Fruit fly (Drosophila melanogaster): ENCODE data around the gene Sf3b5.

Gene Sf3b5

dm6 chr3R:9054442-9055118, 39.4 kb upstream of the Sf3b5 start (continued):
- peak; percentile 75 for TF ChIP-seq CG10543 (GFP tag; optimal IDR thresholded peaks at IDR 0.05)
- TF ChIP-seq CG2202 (tag; optimal IDR thresholded peaks at IDR 0.05), result peak; percentile 3
- TF ChIP-seq Antp (GFP tag; optimal IDR thresholded peaks at IDR 0.05), result no peak
- TF ChIP-seq Hr3 (GFP tag; optimal IDR thresholded peaks at IDR 0.05), result peak; percentile 39
- peak; percentile 56 for TF ChIP-seq Deaf1 (tag; optimal IDR thresholded peaks at IDR 0.05)
- no peak for TF ChIP-seq ase (GFP tag; IDR thresholded peaks at IDR 0.05)
- peak; percentile 56 for TF ChIP-seq Ssrp (tag; optimal IDR thresholded peaks at IDR 0.05)
- TF ChIP-seq sima (GFP tag; optimal IDR thresholded peaks at IDR 0.05), result no peak
- TF ChIP-seq cwo (GFP tag; optimal IDR thresholded peaks at IDR 0.05), result peak; percentile 58
- TF ChIP-seq dmrt99B (tag; optimal IDR thresholded peaks at IDR 0.05), result peak; percentile 73
- no peak for TF ChIP-seq pita (GFP tag; optimal IDR thresholded peaks at IDR 0.05)
- no peak for TF ChIP-seq tx (GFP tag; optimal IDR thresholded peaks at IDR 0.05)
- TF ChIP-seq CG18262 (tag; optimal IDR thresholded peaks at IDR 0.05), result peak; percentile 51
- TF ChIP-seq onecut (GFP tag; IDR thresholded peaks at IDR 0.05), result peak; percentile 65
- peak; percentile 66 for TF ChIP-seq CG10979 (tag; optimal IDR thresholded peaks at IDR 0.05)
- TF ChIP-seq Fer1 (GFP tag; optimal IDR thresholded peaks at IDR 0.05), result peak; percentile 70
- peak in 1 of 2 experiments; percentile 77 for TF ChIP-seq Pdp1 (GFP tag; optimal IDR thresholded peaks at IDR 0.05)
- peak; percentile 34 for TF ChIP-seq nmo (GFP tag; optimal IDR thresholded peaks at IDR 0.05)
- TF ChIP-seq ERR (GFP tag; optimal IDR thresholded peaks at IDR 0.05), result no peak
- peak; percentile 65 for TF ChIP-seq phol (tag; optimal IDR thresholded peaks at IDR 0.05)
- TF ChIP-seq CG7839 (tag; optimal IDR thresholded peaks at IDR 0.05), result peak; percentile 65
- peak; percentile 27 for TF ChIP-seq sug (tag; optimal IDR thresholded peaks at IDR 0.05)
- peak; percentile 39 for TF ChIP-seq NC2β (GFP tag; optimal IDR thresholded peaks at IDR 0.05)
- no peak for TF ChIP-seq hbn (GFP tag; IDR thresholded peaks at IDR 0.05; ENCODE audit: partially characterized antibody)
- peak; percentile 0 for TF ChIP-seq Med (GFP tag)
- peak; percentile 73 for TF ChIP-seq CG3281 (GFP tag; optimal IDR thresholded peaks at IDR 0.05)
- peak; percentile 35 for TF ChIP-seq Nf-YB (GFP tag; optimal IDR thresholded peaks at IDR 0.05)
- peak; percentile 56 for TF ChIP-seq dmrt11E (tag; optimal IDR thresholded peaks at IDR 0.05)
- TF ChIP-seq Hmx (GFP tag; optimal IDR thresholded peaks at IDR 0.05), result no peak
- peak; percentile 62 for TF ChIP-seq CG12155 (GFP tag; optimal IDR thresholded peaks at IDR 0.05)
- TF ChIP-seq CG17612 (GFP tag; IDR thresholded peaks at IDR 0.05), result no peak
- TF ChIP-seq CG11504 (tag; optimal IDR thresholded peaks at IDR 0.05), result peak; percentile 78
- peak; percentile 70 for TF ChIP-seq CG11093 (GFP tag; IDR thresholded peaks at IDR 0.05)
- peak; percentile 70 for TF ChIP-seq schlank (tag; optimal IDR thresholded peaks at IDR 0.05)
- peak; percentile 24 for TF ChIP-seq CG15696 (tag; optimal IDR thresholded peaks at IDR 0.05)
- peak; percentile 90 for TF ChIP-seq lab (GFP tag; optimal IDR thresholded peaks at IDR 0.05)
- peak; percentile 81 for TF ChIP-seq gem (tag; optimal IDR thresholded peaks at IDR 0.05)
- TF ChIP-seq CG12942 (GFP tag; optimal IDR thresholded peaks at IDR 0.05), result peak; percentile 31
- peak; percentile 69 for TF ChIP-seq CG18011 (GFP tag; optimal IDR thresholded peaks at IDR 0.05)
- TF ChIP-seq CG11723 (GFP tag; optimal IDR thresholded peaks at IDR 0.05), result peak; percentile 20
- TF ChIP-seq nerfin-2 (GFP tag; IDR thresholded peaks at IDR 0.05; ENCODE audit: partially characterized antibody), result no peak
- no peak for TF ChIP-seq CG6689 (GFP tag; IDR thresholded peaks at IDR 0.05)
- TF ChIP-seq CG3838 (GFP tag; optimal IDR thresholded peaks at IDR 0.05), result peak; percentile 3

All from whole organism, embryonic.